Worm (Caenorhabditis elegans) whole organism, late embryonic: Measurements from ENCODE around the gene ttr-38.

ENCODE experiments used
- C08G9.2 ChIP-seq: sonication (generic microtip); optimal IDR thresholded peaks from 2 replicates; lab custom pipeline; 2016; ENCODE audit warnings: mild to moderate bottlenecking, missing genetic modification characterization, moderate library complexity, missing compliant biosample characterization
- C38D4.7 ChIP-seq: fragments of 200-800 bp; sonication (Bioruptor generic); optimal IDR thresholded peaks from 2 replicates; lab custom pipeline; 2018; ENCODE audit warnings: mild to moderate bottlenecking, missing genetic modification characterization, moderate library complexity, missing compliant biosample characterization
- K02D7.2 ChIP-seq: sonication (generic microtip); optimal IDR thresholded peaks from 2 replicates; lab custom pipeline; 2017; ENCODE audit warnings: mild to moderate bottlenecking, missing genetic modification characterization, missing compliant biosample characterization
- K09A11.1 ChIP-seq: sonication (generic microtip); optimal IDR thresholded peaks from 2 replicates; lab custom pipeline; 2017; ENCODE audit warnings: antibody characterized with exemption, mild to moderate bottlenecking, missing genetic modification characterization, missing compliant biosample characterization; ENCODE audit not compliant: insufficient read depth
- T23F11.4 ChIP-seq: fragments of 200-800 bp; sonication (Bioruptor generic); optimal IDR thresholded peaks from 2 replicates; lab custom pipeline; 2018; ENCODE audit warnings: mild to moderate bottlenecking, missing genetic modification characterization, missing compliant biosample characterization
- Y22D7AL.16 ChIP-seq: sonication (generic microtip); optimal IDR thresholded peaks from 2 replicates; lab custom pipeline; 2016; ENCODE audit warnings: missing genetic modification characterization, missing compliant biosample characterization
- ceh-14 ChIP-seq: sonication (generic microtip); optimal IDR thresholded peaks from 2 replicates; lab custom pipeline; 2016; ENCODE audit warnings: missing genotype, missing genetic modification characterization, missing compliant biosample characterization
- ceh-22 ChIP-seq: sonication (generic microtip); optimal IDR thresholded peaks from 2 replicates; lab custom pipeline; 2017; ENCODE audit warnings: missing biosample characterization, missing genetic modification characterization
- ceh-31 ChIP-seq: sonication (generic microtip); optimal IDR thresholded peaks from 2 replicates; lab custom pipeline; 2016; ENCODE audit warnings: missing genetic modification characterization, missing compliant biosample characterization
- ceh-45 ChIP-seq: fragments of 200-800 bp; sonication (Bioruptor generic); IDR thresholded peaks from 2 replicates; pipeline ENCODE4 v1.3.6; 2022; ENCODE audit warnings: missing genetic modification reagents, missing genetic modification characterization, missing compliant biosample characterization
- ceh-6 ChIP-seq: fragments of 200-800 bp; sonication (Bioruptor generic); optimal IDR thresholded peaks from 2 replicates; lab custom pipeline; 2018; ENCODE audit warnings: mild to moderate bottlenecking, missing genetic modification characterization, missing compliant biosample characterization
- che-1 ChIP-seq: sonication (generic microtip); optimal IDR thresholded peaks from 2 replicates; lab custom pipeline; 2016; ENCODE audit warnings: mild to moderate bottlenecking, missing genetic modification characterization, missing compliant biosample characterization
- dmd-4 ChIP-seq: sonication (generic microtip); optimal IDR thresholded peaks from 2 replicates; lab custom pipeline; 2016; ENCODE audit warnings: borderline replicate concordance, missing genetic modification characterization, missing compliant biosample characterization
- dve-1 ChIP-seq: sonication (generic microtip); optimal IDR thresholded peaks from 2 replicates; lab custom pipeline; 2017; ENCODE audit warnings: antibody characterized with exemption, mild to moderate bottlenecking, missing genetic modification characterization, missing compliant biosample characterization
- elt-2 ChIP-seq: sonication (generic microtip); optimal IDR thresholded peaks from 2 replicates; lab custom pipeline; 2016; ENCODE audit warnings: missing genetic modification reagents, missing genetic modification characterization, missing compliant biosample characterization
- elt-4 ChIP-seq: sonication (generic microtip); optimal IDR thresholded peaks from 2 replicates; lab custom pipeline; 2016; ENCODE audit warnings: missing genetic modification characterization, missing compliant biosample characterization
- ets-4 ChIP-seq: sonication (generic microtip); optimal IDR thresholded peaks from 2 replicates; lab custom pipeline; 2016; ENCODE audit warnings: missing genetic modification characterization, missing compliant biosample characterization
- fkh-10 ChIP-seq: fragments of 150-350 bp; optimal IDR thresholded peaks from 2 replicates; lab custom pipeline; 2014; ENCODE audit warnings: missing biosample characterization, missing genetic modification reagents, missing genetic modification characterization
- fkh-6 ChIP-seq: sonication (generic microtip); optimal IDR thresholded peaks from 2 replicates; lab custom pipeline; 2016; ENCODE audit warnings: missing genetic modification characterization, missing compliant biosample characterization
- gmeb-2 ChIP-seq: sonication (generic microtip); optimal IDR thresholded peaks from 2 replicates; lab custom pipeline; 2016; ENCODE audit warnings: missing genetic modification characterization, inconsistent platforms, missing compliant biosample characterization
- hlh-15 ChIP-seq: sonication (generic microtip); optimal IDR thresholded peaks from 2 replicates; lab custom pipeline; 2016; ENCODE audit warnings: missing genetic modification characterization, missing compliant biosample characterization
- hlh-30 ChIP-seq: sonication (generic microtip); optimal IDR thresholded peaks from 2 replicates; lab custom pipeline; 2017; ENCODE audit warnings: antibody characterized with exemption, missing genetic modification characterization, missing compliant biosample characterization; ENCODE audit not compliant: insufficient read depth
- lim-6 ChIP-seq: sonication (generic microtip); optimal IDR thresholded peaks from 2 replicates; lab custom pipeline; 2016; ENCODE audit warnings: missing genetic modification characterization, missing compliant biosample characterization
- lin-11 ChIP-seq: fragments of 200-800 bp; sonication (Bioruptor generic); optimal IDR thresholded peaks from 2 replicates; lab custom pipeline; 2018; ENCODE audit warnings: mild to moderate bottlenecking, missing genetic modification characterization, missing compliant biosample characterization
- mec-3 ChIP-seq: sonication (generic microtip); optimal IDR thresholded peaks from 2 replicates; lab custom pipeline; 2016; ENCODE audit warnings: borderline replicate concordance, missing genetic modification characterization, missing compliant biosample characterization
- nfya-1 ChIP-seq: sonication (generic microtip); optimal IDR thresholded peaks from 2 replicates; lab custom pipeline; 2017; ENCODE audit warnings: missing genetic modification characterization, mild to moderate bottlenecking, missing compliant biosample characterization, antibody characterized with exemption, moderate library complexity
- npax-4 ChIP-seq: sonication (generic microtip); optimal IDR thresholded peaks from 2 replicates; lab custom pipeline; 2016; ENCODE audit warnings: missing genetic modification characterization, missing compliant biosample characterization
- odd-2 ChIP-seq: sonication (generic microtip); optimal IDR thresholded peaks from 2 replicates; lab custom pipeline; 2017; ENCODE audit warnings: antibody characterized with exemption, mild to moderate bottlenecking, missing genetic modification characterization, missing compliant biosample characterization
- pag-3 ChIP-seq: sonication (generic microtip); optimal IDR thresholded peaks from 2 replicates; lab custom pipeline; 2016; ENCODE audit warnings: missing compliant biosample characterization, missing genetic modification characterization, borderline replicate concordance
- pat-9 ChIP-seq: fragments of 200-800 bp; sonication (Bioruptor generic); optimal IDR thresholded peaks from 2 replicates; lab custom pipeline; 2018; ENCODE audit warnings: mild to moderate bottlenecking, missing genetic modification characterization, moderate library complexity, missing compliant biosample characterization
- pqm-1 ChIP-seq: sonication (generic microtip); optimal IDR thresholded peaks from 2 replicates; lab custom pipeline; 2016; ENCODE audit warnings: missing genetic modification characterization, missing compliant biosample characterization
- rnt-1 ChIP-seq: sonication (generic microtip); optimal IDR thresholded peaks from 2 replicates; lab custom pipeline; 2016; ENCODE audit warnings: missing genetic modification characterization, missing compliant biosample characterization
- sdc-2 ChIP-seq: sonication (generic microtip); optimal IDR thresholded peaks from 2 replicates; lab custom pipeline; 2016; ENCODE audit warnings: missing genotype, missing genetic modification characterization, missing compliant biosample characterization
- tbx-2 ChIP-seq: sonication (generic microtip); optimal IDR thresholded peaks from 2 replicates; lab custom pipeline; 2016; ENCODE audit warnings: missing genetic modification characterization, missing compliant biosample characterization
- ttx-3 ChIP-seq: sonication (generic microtip); optimal IDR thresholded peaks from 2 replicates; lab custom pipeline; 2016; ENCODE audit warnings: missing genetic modification reagents, missing genetic modification characterization, missing compliant biosample characterization
- unc-42 ChIP-seq: sonication (generic microtip); optimal IDR thresholded peaks from 2 replicates; lab custom pipeline; 2016; ENCODE audit warnings: missing genotype, missing genetic modification characterization, missing compliant biosample characterization
- unc-55 ChIP-seq: sonication (generic microtip); optimal IDR thresholded peaks from 2 replicates; lab custom pipeline; 2017; ENCODE audit warnings: missing biosample characterization, missing genetic modification reagents, missing genetic modification characterization
- unc-86 ChIP-seq: sonication (generic microtip); optimal IDR thresholded peaks from 2 replicates; lab custom pipeline; 2016; ENCODE audit warnings: missing genetic modification characterization, missing compliant biosample characterization
- ztf-16 ChIP-seq: sonication (generic microtip); optimal IDR thresholded peaks from 2 replicates; lab custom pipeline; 2017; ENCODE audit warnings: missing genetic modification characterization, missing compliant biosample characterization

Gene ttr-38

ce11 chrX:9330721-9331212 lies 16.5 kb upstream of the ttr-38 start, which contains the start of gene T20B5.2:
Gene T20B5.2 (plus strand): TSS chrX:9331162.
- no peak for TF ChIP-seq C08G9.2 (tag; lab: Kevin White, UChicago)
- TF ChIP-seq npax-4: no peak
- TF ChIP-seq tbx-2 (tag; lab: Kevin White, UChicago): no peak
- TF ChIP-seq unc-55: no peak
- no peak for TF ChIP-seq ztf-16 (tag; lab: Kevin White, UChicago)
- no peak for TF ChIP-seq odd-2 (tag; lab: Kevin White, UChicago)
- TF ChIP-seq ttx-3 (tag; lab: Kevin White, UChicago): no peak
- no peak for TF ChIP-seq K02D7.2 (tag; lab: Kevin White, UChicago)
- no peak for TF ChIP-seq ceh-45 (GFP tag; lab: Robert Waterston, UW)
- TF ChIP-seq, all 69 proteins: peak for 0

ce11 chrX:9324962-9325361 lies 10.7 kb upstream of the ttr-38 start:
- TF ChIP-seq unc-42 (tag; lab: Kevin White, UChicago): peak; percentile 84
- no peak for TF ChIP-seq ceh-31 (tag; lab: Kevin White, UChicago)
- no peak for TF ChIP-seq pqm-1 (tag; lab: Kevin White, UChicago)
- no peak for TF ChIP-seq unc-86 (tag; lab: Kevin White, UChicago)
- TF ChIP-seq, all 69 proteins: peak for 1

ce11 chrX:9319080-9319479 lies 4.8 kb upstream of the ttr-38 start, which contains the start of gene npr-7:
Gene npr-7 (minus strand): TSS chrX:9319180.
- TF ChIP-seq dmd-4: no peak
- no peak for TF ChIP-seq ceh-6 (GFP tag; lab: Kevin White, UChicago)
- no peak for TF ChIP-seq dve-1 (tag; lab: Kevin White, UChicago)
- no peak for TF ChIP-seq C38D4.7 (GFP tag; lab: Kevin White, UChicago)
- TF ChIP-seq Y22D7AL.16 (tag; lab: Kevin White, UChicago): no peak
- TF ChIP-seq ztf-16 (tag; lab: Kevin White, UChicago): no peak
- TF ChIP-seq K09A11.1: no peak
- TF ChIP-seq sdc-2 (tag; lab: Kevin White, UChicago): no peak
- TF ChIP-seq ets-4: no peak
- no peak for TF ChIP-seq unc-55
- no peak for TF ChIP-seq pat-9 (tag; lab: Kevin White, UChicago)
- no peak for TF ChIP-seq mec-3 (tag; lab: Kevin White, UChicago)
- no peak for TF ChIP-seq hlh-15
- TF ChIP-seq T23F11.4 (GFP tag; lab: Kevin White, UChicago): no peak
- TF ChIP-seq elt-4: no peak
- TF ChIP-seq ceh-14: no peak
- TF ChIP-seq gmeb-2: no peak
- no peak for TF ChIP-seq hlh-30 (tag; lab: Kevin White, UChicago)
- TF ChIP-seq ceh-22 (tag; lab: Kevin White, UChicago): no peak

ce11 chrX:9311225-9311624 lies 3.1 kb downstream of the ttr-38 start, which contains the start of gene H29C22.1:
Gene H29C22.1 (minus strand): TSS chrX:9311325.
- no peak for TF ChIP-seq T23F11.4 (GFP tag; lab: Kevin White, UChicago)
- no peak for TF ChIP-seq ceh-31 (tag; lab: Kevin White, UChicago)
- no peak for TF ChIP-seq C08G9.2 (tag; lab: Kevin White, UChicago)
- TF ChIP-seq ztf-16 (tag; lab: Kevin White, UChicago): no peak
- TF ChIP-seq elt-2 (tag; lab: Kevin White, UChicago): no peak
- no peak for TF ChIP-seq pag-3 (tag; lab: Kevin White, UChicago)
- no peak for TF ChIP-seq fkh-6
- TF ChIP-seq lin-11 (tag; lab: Kevin White, UChicago): no peak
- no peak for TF ChIP-seq fkh-10
- no peak for TF ChIP-seq npax-4
- TF ChIP-seq rnt-1 (tag; lab: Kevin White, UChicago): no peak
- no peak for TF ChIP-seq lim-6
- TF ChIP-seq gmeb-2: no peak
- no peak for TF ChIP-seq nfya-1 (tag; lab: Kevin White, UChicago)
- no peak for TF ChIP-seq che-1 (tag; lab: Kevin White, UChicago)
